Worm (Caenorhabditis elegans): ENCODE data around the gene mdt-15.

DNA sequence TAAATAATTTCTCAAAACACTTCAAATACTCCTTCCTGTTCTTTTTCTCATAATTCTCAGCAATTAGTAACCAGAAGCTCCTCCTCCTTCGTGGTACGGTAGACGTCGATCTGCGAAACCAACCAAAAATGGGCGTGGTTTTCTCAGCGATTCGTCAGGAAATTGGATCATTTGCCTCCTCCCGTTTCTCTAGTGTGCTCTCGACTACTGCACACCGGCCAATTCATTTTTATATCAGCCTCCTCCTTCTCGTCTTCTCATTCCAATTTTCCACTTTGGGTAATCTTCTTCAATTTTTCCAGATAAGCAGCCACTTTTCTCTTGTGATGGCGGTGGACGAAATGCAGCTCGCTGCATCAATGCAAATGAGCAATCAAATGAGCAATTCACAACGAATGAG lies 34.8 kb downstream of the mdt-15 start, which contains the start of gene ceh-10:
- TF ChIP-seq aly-2 (tag; optimal IDR thresholded peaks at IDR 0.05), result no peak
- TF ChIP-seq fkh-10 (GFP tag; optimal IDR thresholded peaks at IDR 0.05), result no peak
- TF ChIP-seq pha-4 (GFP tag; IDR thresholded peaks at IDR 0.05), result no peak
- TF ChIP-seq pha-4 (tag; optimal IDR thresholded peaks at IDR 0.05), result no peak
- no peak for TF ChIP-seq ZK546.5 (tag; optimal IDR thresholded peaks at IDR 0.05)

Measured in whole organism, L4 larva.